Fruit fly (Drosophila melanogaster): ENCODE measurements around the gene ND-B14.5A.
A peak's percentile ranks its signal among the peaks of the same experiment; 100 is the strongest.

ND-B14.5A gene

dm6 chrX:2170424-2170823 is 1.9 kb upstream of the ND-B14.5A start (continued):
- TF ChIP-seq wor (GFP tag; IDR thresholded peaks at IDR 0.05) (no peak), odd (GFP tag; optimal IDR thresholded peaks at IDR 0.05) (no peak), CG6654 (GFP tag; optimal IDR thresholded peaks at IDR 0.05) (no peak), D19A (tag; optimal IDR thresholded peaks at IDR 0.05) (no peak), CG15269 (tag; optimal IDR thresholded peaks at IDR 0.05) (no peak), E2f2 (GFP tag; IDR thresholded peaks at IDR 0.05) (peak; percentile 90), CG15514 (GFP tag; optimal IDR thresholded peaks at IDR 0.05) (peak; percentile 12)

dm6 chrX:2175265-2175795 is 3.0 kb downstream of the ND-B14.5A start, which contains the start of gene Cyp4d14:
Gene Cyp4d14 (minus strand): TSS chrX:2175315.
- TF ChIP-seq sug (tag; optimal IDR thresholded peaks at IDR 0.05), result peak; percentile 91
- peak in 1 of 2 experiments; percentile 64 for TF ChIP-seq Hr78 (GFP tag; optimal IDR thresholded peaks at IDR 0.05)
- TF ChIP-seq CG16815 (GFP tag; optimal IDR thresholded peaks at IDR 0.05), result no peak
- TF ChIP-seq ase (GFP tag; IDR thresholded peaks at IDR 0.05), result no peak
- peak; percentile 56 for TF ChIP-seq grn (GFP tag; optimal IDR thresholded peaks at IDR 0.05)
- TF ChIP-seq Dbx (GFP tag; IDR thresholded peaks at IDR 0.05), result 0 out of 3 replicates have a peak, but pooled peaks have one; percentile 7
- peak; percentile 48 for TF ChIP-seq Med (GFP tag)
- peak; percentile 60 for TF ChIP-seq ftz-f1 (GFP tag; optimal IDR thresholded peaks at IDR 0.05)

- TF ChIP-seq pb (GFP tag; optimal IDR thresholded peaks at IDR 0.05) (no peak), Hr78 (GFP tag; optimal IDR thresholded peaks at IDR 0.05) (peak in 1 of 2 experiments; percentile 47), CG11696 (GFP tag; IDR thresholded peaks at IDR 0.05) (no peak)
Observed at dm6 chrX:2175956-2176469, 3.7 kb downstream of the ND-B14.5A start, which contains the start of gene Cyp4d2. Gene Cyp4d2 (plus strand): TSS chrX:2176006.

dm6 chrX:2178802-2179201 is 6.5 kb downstream of the ND-B14.5A start, which contains the start of gene Cyp4ae1:
Gene Cyp4ae1 (plus strand): TSS chrX:2179007.
- peak in 1 of 2 experiments; percentile 92 for TF ChIP-seq Pdp1 (GFP tag; optimal IDR thresholded peaks at IDR 0.05)
- TF ChIP-seq cad (GFP tag; optimal IDR thresholded peaks at IDR 0.05), result no peak
- peak; percentile 52 for TF ChIP-seq sug (tag; optimal IDR thresholded peaks at IDR 0.05)
- TF ChIP-seq exex (tag; optimal IDR thresholded peaks at IDR 0.05), result peak; percentile 47
- no peak for TF ChIP-seq Ssrp (tag; optimal IDR thresholded peaks at IDR 0.05)
- TF ChIP-seq CG34376 (GFP tag; optimal IDR thresholded peaks at IDR 0.05), result peak; percentile 27
- TF ChIP-seq mirr (GFP tag; optimal IDR thresholded peaks at IDR 0.05), result peak; percentile 3
- TF ChIP-seq crp (GFP tag; optimal IDR thresholded peaks at IDR 0.05), result peak in 1 of 2 experiments; percentile 76

- TF ChIP-seq insv (GFP tag; optimal IDR thresholded peaks at IDR 0.05), result no peak
- TF ChIP-seq CG11398 (GFP tag; optimal IDR thresholded peaks at IDR 0.05), result no peak
- TF ChIP-seq mam (GFP tag; optimal IDR thresholded peaks at IDR 0.05), result no peak
- TF ChIP-seq br (optimal IDR thresholded peaks at IDR 0.05), result no peak
- TF ChIP-seq maf-S (GFP tag; optimal IDR thresholded peaks at IDR 0.05), result no peak
- TF ChIP-seq CG7928 (GFP tag; optimal IDR thresholded peaks at IDR 0.05), result no peak
- TF ChIP-seq Blimp-1 (GFP tag; optimal IDR thresholded peaks at IDR 0.05), result no peak
- TF ChIP-seq H2.0 (GFP tag; IDR thresholded peaks at IDR 0.05), result no peak
- TF ChIP-seq YL-1 (GFP tag; optimal IDR thresholded peaks at IDR 0.05), result no peak
- TF ChIP-seq slp2 (GFP tag; optimal IDR thresholded peaks at IDR 0.05), result no peak
- TF ChIP-seq CG1832 (GFP tag; optimal IDR thresholded peaks at IDR 0.05), result no peak
- TF ChIP-seq D19A (tag; optimal IDR thresholded peaks at IDR 0.05), result no peak
- TF ChIP-seq kay (GFP tag; optimal IDR thresholded peaks at IDR 0.05), result no peak
- no peak for TF ChIP-seq CG4404 (GFP tag; IDR thresholded peaks at IDR 0.05)
- no peak for TF ChIP-seq CG2875 (GFP tag; optimal IDR thresholded peaks at IDR 0.05)
- TF ChIP-seq CG1024 (GFP tag; IDR thresholded peaks at IDR 0.05), result no peak
- TF ChIP-seq phol (tag; optimal IDR thresholded peaks at IDR 0.05), result peak; percentile 8
- TF ChIP-seq CG4617 (GFP tag; optimal IDR thresholded peaks at IDR 0.05; ENCODE audit: borderline replicate concordance), result no peak
- TF ChIP-seq gcm (GFP tag; optimal IDR thresholded peaks at IDR 0.05), result no peak
- peak; percentile 0 for TF ChIP-seq trem (tag; optimal IDR thresholded peaks at IDR 0.05)
Observed at dm6 chrX:2180750-2181261, 8.5 kb downstream of the ND-B14.5A start, which contains the start of gene pn. Gene pn (plus strand): TSS chrX:2181211.
